Fruit fly (Drosophila melanogaster): ENCODE measurements around the gene CG15473.

Gene CG15473

DNA sequence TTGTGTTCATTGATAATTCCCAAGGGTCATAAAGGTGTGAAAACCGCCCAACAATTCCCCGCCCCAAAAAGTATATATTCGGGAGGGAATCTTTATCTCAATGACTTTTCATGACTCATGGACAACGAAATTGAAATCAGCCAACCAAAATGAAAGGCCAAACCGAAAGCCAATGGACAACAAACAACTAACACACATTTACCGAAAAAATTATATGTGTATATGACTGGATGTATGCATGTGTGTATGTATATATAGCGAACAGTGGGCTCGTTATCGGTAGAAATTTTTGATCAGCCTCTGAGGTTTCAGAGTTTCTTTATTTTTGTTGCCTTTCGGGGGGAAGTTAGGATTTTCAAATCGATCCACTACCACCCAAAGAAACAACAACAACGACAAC is 35.4 kb downstream of the CG15473 start:
- no peak for TF ChIP-seq ovo (GFP tag; optimal IDR thresholded peaks at IDR 0.05)
- TF ChIP-seq cnc (optimal IDR thresholded peaks at IDR 0.05) = no peak
- no peak for TF ChIP-seq CG5204 (GFP tag; optimal IDR thresholded peaks at IDR 0.05)
- TF ChIP-seq CG7101 (tag; optimal IDR thresholded peaks at IDR 0.05) = no peak
- no peak for TF ChIP-seq CG12768 (GFP tag; optimal IDR thresholded peaks at IDR 0.05)
- no peak for TF ChIP-seq Mnt (GFP tag; optimal IDR thresholded peaks at IDR 0.05)

DNA sequence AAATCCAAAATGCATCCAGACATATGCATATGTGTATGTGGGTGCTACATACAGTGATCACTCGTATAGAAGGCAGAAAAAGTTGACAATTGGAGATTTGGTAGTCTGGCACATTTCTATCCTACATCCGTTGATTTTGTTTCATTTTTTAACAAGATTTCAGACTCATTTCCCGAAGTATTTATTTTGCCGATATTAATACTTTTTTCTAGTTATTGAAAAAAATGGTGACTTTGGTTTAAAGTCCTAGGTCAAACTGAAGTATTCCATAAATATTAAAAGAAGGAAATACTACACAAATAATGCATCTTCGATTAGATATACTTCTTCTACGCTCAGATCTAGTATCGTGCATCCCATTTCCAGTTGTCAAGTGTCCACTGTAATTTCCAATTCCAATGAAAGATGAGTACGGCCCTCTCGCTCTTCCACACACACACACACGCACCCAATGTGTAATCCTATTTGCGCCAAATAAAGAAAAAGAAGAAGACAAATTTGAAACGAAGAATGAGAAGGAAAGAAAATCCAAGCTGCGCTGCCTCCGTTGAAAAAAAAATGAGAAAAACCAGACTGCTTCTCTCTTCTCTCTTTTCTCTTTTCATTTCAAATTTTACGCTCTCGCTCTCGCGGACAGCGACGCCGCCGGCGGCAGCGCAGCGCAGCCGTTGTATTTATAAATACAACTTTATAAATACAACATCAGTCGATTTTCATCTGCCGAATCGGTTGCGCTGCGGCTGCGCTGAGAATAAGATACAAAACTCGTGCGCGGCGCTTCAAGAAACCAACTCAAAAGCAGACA is 37.2 kb downstream of the CG15473 start, which contains the start of gene peb:
peb (plus strand) TSS at position 700 of the 805 bp plus-strand sequence.
- no peak for TF ChIP-seq cic (GFP tag; optimal IDR thresholded peaks at IDR 0.05)
- no peak for TF ChIP-seq CG7045 (GFP tag; optimal IDR thresholded peaks at IDR 0.05)
- peak; percentile 92 for TF ChIP-seq Mnt (GFP tag; optimal IDR thresholded peaks at IDR 0.05)
- peak; percentile 63 for TF ChIP-seq bab1 (GFP tag; optimal IDR thresholded peaks at IDR 0.05)
- TF ChIP-seq toe (GFP tag; optimal IDR thresholded peaks at IDR 0.05) = no peak
- no peak for TF ChIP-seq CG5204 (GFP tag; optimal IDR thresholded peaks at IDR 0.05)
- TF ChIP-seq pad (GFP tag; optimal IDR thresholded peaks at IDR 0.05) = peak; percentile 14
- no peak for TF ChIP-seq ovo (GFP tag; optimal IDR thresholded peaks at IDR 0.05)
- TF ChIP-seq tj (GFP tag; optimal IDR thresholded peaks at IDR 0.05) = peak; percentile 36
- no peak for TF ChIP-seq CG1620 (GFP tag; optimal IDR thresholded peaks at IDR 0.05)
- TF ChIP-seq Hr96 (GFP tag; optimal IDR thresholded peaks at IDR 0.05) = peak; percentile 21
- TF ChIP-seq Crg-1 (GFP tag; optimal IDR thresholded peaks at IDR 0.05) = no peak
- TF ChIP-seq CG12768 (GFP tag; optimal IDR thresholded peaks at IDR 0.05) = no peak
- no peak for TF ChIP-seq cnc (optimal IDR thresholded peaks at IDR 0.05)
- TF ChIP-seq CG11617 (GFP tag; optimal IDR thresholded peaks at IDR 0.05) = no peak
- no peak for TF ChIP-seq CG14711 (tag; optimal IDR thresholded peaks at IDR 0.05)

DNA sequence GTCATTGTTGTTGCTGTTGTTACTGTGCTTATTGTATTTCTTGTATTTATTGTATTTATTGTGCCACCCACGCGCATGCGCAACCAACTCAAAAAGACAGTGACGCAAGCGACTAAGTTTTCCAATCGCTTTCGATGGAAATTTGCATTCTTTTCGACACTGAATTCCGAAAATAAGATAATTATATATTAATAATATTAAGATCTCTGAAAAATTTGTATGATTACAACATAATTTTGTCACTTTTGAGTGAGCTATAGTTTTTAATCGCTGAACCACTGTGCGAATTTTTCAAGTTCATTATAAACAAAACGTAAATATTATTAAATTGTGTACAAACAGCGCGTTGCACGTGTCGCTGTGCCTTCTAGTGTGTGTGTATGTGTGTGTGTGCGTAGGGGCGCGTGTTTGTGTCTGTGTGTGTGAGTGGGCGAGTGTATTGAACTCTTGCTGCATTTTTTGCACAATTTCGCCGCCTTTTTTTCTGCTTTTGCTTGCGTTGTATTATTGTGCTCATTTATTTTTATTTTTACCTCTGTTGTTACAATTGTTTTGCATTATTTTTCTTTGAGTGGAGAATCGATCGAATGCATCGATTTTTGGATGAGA is 38.5 kb downstream of the CG15473 start:
- TF ChIP-seq Hr96 (GFP tag; optimal IDR thresholded peaks at IDR 0.05) = no peak
- no peak for TF ChIP-seq CG7101 (tag; optimal IDR thresholded peaks at IDR 0.05)
- TF ChIP-seq CG12768 (GFP tag; optimal IDR thresholded peaks at IDR 0.05) = no peak
- no peak for TF ChIP-seq CG7045 (GFP tag; optimal IDR thresholded peaks at IDR 0.05)
- TF ChIP-seq kay (GFP tag; ENCODE audit: borderline replicate concordance) = no peak
- peak; percentile 76 for TF ChIP-seq bab1 (GFP tag; optimal IDR thresholded peaks at IDR 0.05)

DNA sequence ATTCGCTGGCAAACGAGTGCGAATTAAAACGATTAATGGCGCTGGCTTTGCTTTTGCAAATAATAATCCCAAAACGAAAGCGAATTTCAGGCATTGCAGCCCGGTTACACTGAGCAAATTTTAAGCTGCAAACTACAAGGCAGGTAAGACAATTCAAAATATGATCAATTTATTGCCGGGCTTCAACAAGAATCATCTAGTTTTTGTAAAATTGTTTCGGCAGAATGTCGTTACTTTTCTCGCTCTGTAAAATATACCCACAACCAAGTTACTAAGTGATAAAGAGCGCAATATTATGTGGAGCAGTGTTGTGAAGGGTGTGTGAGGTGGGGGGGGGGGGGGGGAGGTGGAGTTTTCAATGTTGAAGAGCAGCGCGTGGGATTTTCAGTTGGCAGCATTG is 39.4 kb downstream of the CG15473 start:
- TF ChIP-seq tj (GFP tag; optimal IDR thresholded peaks at IDR 0.05) = no peak
- peak; percentile 8 for TF ChIP-seq bab1 (GFP tag; optimal IDR thresholded peaks at IDR 0.05)
- no peak for TF ChIP-seq CG1620 (GFP tag; optimal IDR thresholded peaks at IDR 0.05)
- no peak for TF ChIP-seq CG7101 (tag; optimal IDR thresholded peaks at IDR 0.05)

DNA sequence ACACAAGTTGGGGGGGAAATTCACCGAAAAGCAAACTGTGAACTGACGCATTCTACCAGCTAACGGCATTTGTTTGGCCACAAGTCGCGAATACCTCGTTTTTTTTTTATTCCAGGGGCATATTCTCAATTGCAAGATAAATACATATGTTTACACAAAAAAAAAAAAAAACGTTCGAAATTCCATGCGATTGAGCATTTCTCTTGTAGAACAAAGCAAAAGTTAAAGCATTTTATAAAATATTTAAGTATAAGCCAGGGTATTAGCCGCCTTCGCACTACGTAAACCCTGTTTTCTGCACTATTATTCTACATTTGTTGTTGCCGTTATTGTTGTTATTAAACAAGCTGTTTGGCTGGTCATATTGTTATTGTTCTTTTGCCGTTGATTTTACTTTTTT is 40.0 kb downstream of the CG15473 start:
- TF ChIP-seq Hr96 (GFP tag; optimal IDR thresholded peaks at IDR 0.05) = peak; percentile 59
- TF ChIP-seq bab1 (GFP tag; optimal IDR thresholded peaks at IDR 0.05) = peak; percentile 73
- no peak for TF ChIP-seq ovo (GFP tag; optimal IDR thresholded peaks at IDR 0.05)
- TF ChIP-seq pad (GFP tag; optimal IDR thresholded peaks at IDR 0.05) = no peak
- TF ChIP-seq CG7045 (GFP tag; optimal IDR thresholded peaks at IDR 0.05) = no peak
- no peak for TF ChIP-seq CG5204 (GFP tag; optimal IDR thresholded peaks at IDR 0.05)
- TF ChIP-seq toe (GFP tag; optimal IDR thresholded peaks at IDR 0.05) = no peak
- peak; percentile 65 for TF ChIP-seq CG14711 (tag; optimal IDR thresholded peaks at IDR 0.05)
- peak; percentile 64 for TF ChIP-seq CG7101 (tag; optimal IDR thresholded peaks at IDR 0.05)

DNA sequence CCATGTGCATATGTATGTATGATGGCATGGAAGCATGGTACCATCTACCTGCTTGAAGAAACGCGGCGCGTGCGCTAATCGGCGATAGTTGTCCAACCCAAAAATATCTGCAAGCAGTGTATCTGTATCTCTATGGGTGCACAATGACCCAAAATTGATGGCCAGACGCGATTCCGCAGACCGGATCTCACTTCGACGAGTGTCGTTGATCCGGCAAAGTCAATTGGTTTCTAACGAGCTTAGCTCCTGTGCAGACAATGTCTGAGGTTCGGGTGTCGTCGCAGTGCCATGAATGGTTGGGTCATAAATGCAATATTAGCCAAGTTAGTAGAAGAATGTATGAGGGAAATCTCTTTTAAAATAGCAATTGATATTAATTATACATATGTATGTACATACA is 40.7 kb downstream of the CG15473 start:
- TF ChIP-seq Hr96 (GFP tag; optimal IDR thresholded peaks at IDR 0.05) = no peak
- TF ChIP-seq Clk (GFP tag; optimal IDR thresholded peaks at IDR 0.05) = no peak
- no peak for TF ChIP-seq kay (GFP tag; ENCODE audit: borderline replicate concordance)
- TF ChIP-seq ovo (GFP tag; optimal IDR thresholded peaks at IDR 0.05) = no peak

DNA sequence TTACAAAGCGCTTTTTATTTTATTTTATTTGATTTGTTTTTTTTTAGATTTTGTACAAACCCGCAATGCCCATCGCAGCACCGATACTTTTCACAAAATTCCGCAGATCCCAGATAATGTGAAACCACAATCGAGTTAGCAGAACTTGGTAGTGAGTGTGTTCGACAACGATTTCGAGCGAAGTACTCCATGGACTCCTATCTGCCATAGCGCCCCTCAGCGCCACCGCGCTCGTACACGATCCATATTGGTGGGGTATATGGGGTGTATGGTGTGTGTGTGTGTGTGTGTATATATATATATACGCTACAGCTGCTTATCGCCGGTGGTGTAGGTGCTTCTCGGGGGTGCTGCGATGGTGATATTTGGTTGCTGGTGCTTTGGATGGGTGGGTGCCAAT is 41.8 kb downstream of the CG15473 start:
- TF ChIP-seq CG12768 (GFP tag; optimal IDR thresholded peaks at IDR 0.05) (no peak), Mnt (GFP tag; optimal IDR thresholded peaks at IDR 0.05) (peak; percentile 6), tj (GFP tag; optimal IDR thresholded peaks at IDR 0.05) (no peak), CG5204 (GFP tag; optimal IDR thresholded peaks at IDR 0.05) (no peak), bab1 (GFP tag; optimal IDR thresholded peaks at IDR 0.05) (no peak), toe (GFP tag; optimal IDR thresholded peaks at IDR 0.05) (no peak), Clk (GFP tag; optimal IDR thresholded peaks at IDR 0.05) (no peak), CG7101 (tag; optimal IDR thresholded peaks at IDR 0.05) (peak; percentile 25), kay (GFP tag; ENCODE audit: borderline replicate concordance) (peak; percentile 53), cic (GFP tag; optimal IDR thresholded peaks at IDR 0.05) (peak; percentile 11)
